Worm (Caenorhabditis elegans): Measurements from ENCODE around the gene F37A8.5.

Gene F37A8.5

ce11 chrIII:3956293-3956692 is at the start of gene F37A8.5:
Gene F37A8.5 (plus strand): TSS chrIII:3956624.
- TF ChIP-seq ztf-29 (GFP tag; IDR thresholded peaks at IDR 0.05), result no peak
- no peak for TF ChIP-seq ztf-23 (GFP tag; IDR thresholded peaks at IDR 0.05)
- no peak for TF ChIP-seq klf-2 (GFP tag; conservative IDR thresholded peaks at IDR 0.05)
- no peak for TF ChIP-seq med-1 (GFP tag; optimal IDR thresholded peaks at IDR 0.05; ENCODE audit: insufficient read depth)
- TF ChIP-seq cog-1 (tag; optimal IDR thresholded peaks at IDR 0.05), result no peak
- no peak for TF ChIP-seq tab-1 (GFP tag; IDR thresholded peaks at IDR 0.05)
- no peak for TF ChIP-seq T22C8.4 (GFP tag; IDR thresholded peaks at IDR 0.05)
- no peak for TF ChIP-seq flt-1 (GFP tag; IDR thresholded peaks at IDR 0.05)
- no peak for TF ChIP-seq ref-1 (GFP tag; conservative IDR thresholded peaks at IDR 0.05)

- TF ChIP-seq tab-1 (GFP tag; IDR thresholded peaks at IDR 0.05) (no peak), T22C8.4 (GFP tag; IDR thresholded peaks at IDR 0.05) (no peak), flt-1 (GFP tag; IDR thresholded peaks at IDR 0.05) (no peak), ref-1 (GFP tag; conservative IDR thresholded peaks at IDR 0.05) (no peak), cog-1 (tag; optimal IDR thresholded peaks at IDR 0.05) (no peak), med-1 (GFP tag; optimal IDR thresholded peaks at IDR 0.05; ENCODE audit: insufficient read depth) (no peak), ztf-29 (GFP tag; IDR thresholded peaks at IDR 0.05) (no peak), klf-2 (GFP tag; conservative IDR thresholded peaks at IDR 0.05) (no peak), ztf-23 (GFP tag; IDR thresholded peaks at IDR 0.05) (no peak)
These were observed 48.8 kb upstream of the F37A8.5 start, which contains the start of gene mmcm-1 for ce11 chrIII:3907587-3907986. Gene mmcm-1 (minus strand): TSS chrIII:3907687.

- no peak for TF ChIP-seq ztf-23 (GFP tag; IDR thresholded peaks at IDR 0.05)
- TF ChIP-seq med-1 (GFP tag; optimal IDR thresholded peaks at IDR 0.05; ENCODE audit: insufficient read depth), result no peak
- no peak for TF ChIP-seq ref-1 (GFP tag; conservative IDR thresholded peaks at IDR 0.05)
- TF ChIP-seq klf-2 (GFP tag; conservative IDR thresholded peaks at IDR 0.05), result no peak
- no peak for TF ChIP-seq T22C8.4 (GFP tag; IDR thresholded peaks at IDR 0.05)
- TF ChIP-seq tab-1 (GFP tag; IDR thresholded peaks at IDR 0.05), result no peak
- TF ChIP-seq ztf-29 (GFP tag; IDR thresholded peaks at IDR 0.05), result no peak
- no peak for TF ChIP-seq flt-1 (GFP tag; IDR thresholded peaks at IDR 0.05)
- no peak for TF ChIP-seq cog-1 (tag; optimal IDR thresholded peaks at IDR 0.05)
These were observed 48.2 kb upstream of the F37A8.5 start for ce11 chrIII:3908205-3908604.

- TF ChIP-seq cog-1 (tag; optimal IDR thresholded peaks at IDR 0.05), result no peak
- TF ChIP-seq tab-1 (GFP tag; IDR thresholded peaks at IDR 0.05), result no peak
- no peak for TF ChIP-seq flt-1 (GFP tag; IDR thresholded peaks at IDR 0.05)
- TF ChIP-seq med-1 (GFP tag; optimal IDR thresholded peaks at IDR 0.05; ENCODE audit: insufficient read depth), result no peak
- no peak for TF ChIP-seq T22C8.4 (GFP tag; IDR thresholded peaks at IDR 0.05)
- TF ChIP-seq ztf-23 (GFP tag; IDR thresholded peaks at IDR 0.05), result no peak
- no peak for TF ChIP-seq ztf-29 (GFP tag; IDR thresholded peaks at IDR 0.05)
- no peak for TF ChIP-seq ref-1 (GFP tag; conservative IDR thresholded peaks at IDR 0.05)
- TF ChIP-seq klf-2 (GFP tag; conservative IDR thresholded peaks at IDR 0.05), result no peak
These were observed 42.4 kb upstream of the F37A8.5 start, which contains the start of gene pat-3 for ce11 chrIII:3914049-3914448. Gene pat-3 (minus strand): TSS chrIII:3914149.

- TF ChIP-seq med-1 (GFP tag; optimal IDR thresholded peaks at IDR 0.05; ENCODE audit: insufficient read depth) (no peak), klf-2 (GFP tag; conservative IDR thresholded peaks at IDR 0.05) (no peak), ref-1 (GFP tag; conservative IDR thresholded peaks at IDR 0.05) (no peak), flt-1 (GFP tag; IDR thresholded peaks at IDR 0.05) (no peak), T22C8.4 (GFP tag; IDR thresholded peaks at IDR 0.05) (no peak), tab-1 (GFP tag; IDR thresholded peaks at IDR 0.05) (no peak), ztf-29 (GFP tag; IDR thresholded peaks at IDR 0.05) (no peak), ztf-23 (GFP tag; IDR thresholded peaks at IDR 0.05) (no peak), cog-1 (tag; optimal IDR thresholded peaks at IDR 0.05) (no peak)
These were observed 41.6 kb upstream of the F37A8.5 start for ce11 chrIII:3914836-3915235.

ce11 chrIII:3915705-3916104 is 40.7 kb upstream of the F37A8.5 start:
- 0 out of 2 replicates have a peak, but pooled peaks have one; percentile 28 for TF ChIP-seq ztf-23 (GFP tag; IDR thresholded peaks at IDR 0.05)
- peak; percentile 40; the same call in 1 of the 2 replicates for TF ChIP-seq ztf-29 (GFP tag; IDR thresholded peaks at IDR 0.05)
- no peak for TF ChIP-seq flt-1 (GFP tag; IDR thresholded peaks at IDR 0.05)

- TF ChIP-seq T22C8.4 (GFP tag; IDR thresholded peaks at IDR 0.05) (peak; percentile 66), klf-2 (GFP tag; conservative IDR thresholded peaks at IDR 0.05) (peak; percentile 77), ztf-23 (GFP tag; IDR thresholded peaks at IDR 0.05) (peak; percentile 89), tab-1 (GFP tag; IDR thresholded peaks at IDR 0.05) (peak; percentile 88), flt-1 (GFP tag; IDR thresholded peaks at IDR 0.05) (peak; percentile 93), med-1 (GFP tag; optimal IDR thresholded peaks at IDR 0.05; ENCODE audit: insufficient read depth) (peak; percentile 95), cog-1 (tag; optimal IDR thresholded peaks at IDR 0.05) (peak; percentile 72), ztf-29 (GFP tag; IDR thresholded peaks at IDR 0.05) (no peak), ref-1 (GFP tag; conservative IDR thresholded peaks at IDR 0.05) (0 out of 2 replicates have a peak, but pooled peaks have one; percentile 22)
These were observed 39.8 kb upstream of the F37A8.5 start, which contains the start of gene ccdc-47 for ce11 chrIII:3916624-3917023. Gene ccdc-47 (plus strand): TSS chrIII:3916967.

- no peak for TF ChIP-seq tab-1 (GFP tag; IDR thresholded peaks at IDR 0.05)
- TF ChIP-seq cog-1 (tag; optimal IDR thresholded peaks at IDR 0.05), result no peak
- no peak for TF ChIP-seq klf-2 (GFP tag; conservative IDR thresholded peaks at IDR 0.05)
- no peak for TF ChIP-seq T22C8.4 (GFP tag; IDR thresholded peaks at IDR 0.05)
- no peak for TF ChIP-seq med-1 (GFP tag; optimal IDR thresholded peaks at IDR 0.05; ENCODE audit: insufficient read depth)
- no peak for TF ChIP-seq ref-1 (GFP tag; conservative IDR thresholded peaks at IDR 0.05)
- no peak for TF ChIP-seq ztf-23 (GFP tag; IDR thresholded peaks at IDR 0.05)
- TF ChIP-seq flt-1 (GFP tag; IDR thresholded peaks at IDR 0.05), result no peak
- no peak for TF ChIP-seq ztf-29 (GFP tag; IDR thresholded peaks at IDR 0.05)
These were observed 37.9 kb upstream of the F37A8.5 start, which contains the start of gene ZK1058.3 for ce11 chrIII:3918569-3918968. Gene ZK1058.3 (plus strand): TSS chrIII:3918869.

- TF ChIP-seq tab-1 (GFP tag; IDR thresholded peaks at IDR 0.05) (no peak), ref-1 (GFP tag; conservative IDR thresholded peaks at IDR 0.05) (no peak), flt-1 (GFP tag; IDR thresholded peaks at IDR 0.05) (no peak), med-1 (GFP tag; optimal IDR thresholded peaks at IDR 0.05; ENCODE audit: insufficient read depth) (no peak), ztf-29 (GFP tag; IDR thresholded peaks at IDR 0.05) (no peak), ztf-23 (GFP tag; IDR thresholded peaks at IDR 0.05) (no peak), klf-2 (GFP tag; conservative IDR thresholded peaks at IDR 0.05) (no peak), cog-1 (tag; optimal IDR thresholded peaks at IDR 0.05) (no peak), T22C8.4 (GFP tag; IDR thresholded peaks at IDR 0.05) (no peak)
These were observed 34.6 kb upstream of the F37A8.5 start, which contains the start of the genes metl-6 and nit-1 for ce11 chrIII:3921646-3922328. Gene metl-6 (minus strand): TSS chrIII:3921711. Gene nit-1 (plus strand): TSS chrIII:3922207.
